Worm (Caenorhabditis elegans): Measurements from ENCODE around the gene F09A5.3.

ce11 chrX:13157112-13157768, 15.8 kb downstream of the F09A5.3 start:
- TF ChIP-seq sea-2 (GFP tag; IDR thresholded peaks at IDR 0.05), result no peak
- TF ChIP-seq ceh-58 (GFP tag; IDR thresholded peaks at IDR 0.05), result no peak
- no peak for TF ChIP-seq madf-6 (GFP tag; IDR thresholded peaks at IDR 0.05)
